Fruit fly (Drosophila melanogaster) whole organism, embryonic: ENCODE measurements around the gene Vm34Ca.

Source experiments
- CG10565 ChIP-seq: fragments of 200-800 bp; sonication (Bioruptor generic); optimal IDR thresholded peaks from 3 replicates; lab custom pipeline; 2016; ENCODE audit warnings: missing biosample characterization, mild to moderate bottlenecking, missing genetic modification characterization
- CG10959 ChIP-seq: fragments of 200-800 bp; sonication (Bioruptor generic); IDR thresholded peaks from 2 replicates; pipeline ENCODE4 v1.3.6; 2022; ENCODE audit warnings: missing biosample characterization, missing genetic modification characterization
- CG10979 ChIP-seq: fragments of 200-800 bp; sonication (Bioruptor generic); optimal IDR thresholded peaks from 2 replicates; lab custom pipeline; 2018; ENCODE audit warnings: missing biosample characterization, mild to moderate bottlenecking, missing genetic modification characterization, moderate library complexity
- CG11085 ChIP-seq: fragments of 200-800 bp; sonication (Bioruptor generic); IDR thresholded peaks from 2 replicates; pipeline ENCODE4 v1.3.6; 2022; ENCODE audit warnings: missing biosample characterization, missing genetic modification characterization
- CG11247 ChIP-seq: fragments of 200-800 bp; sonication (Bioruptor generic); IDR thresholded peaks from 2 replicates; pipeline ENCODE4 v1.3.6; 2022; ENCODE audit warnings: missing biosample characterization, missing genetic modification characterization
- CG12744 ChIP-seq: fragments of 200-800 bp; sonication (Bioruptor generic); optimal IDR thresholded peaks from 2 replicates; lab custom pipeline; 2016; ENCODE audit warnings: missing biosample characterization, missing genetic modification characterization
- CG12942 ChIP-seq: fragments of 200-800 bp; sonication (Bioruptor generic); optimal IDR thresholded peaks from 3 replicates; lab custom pipeline; 2016; ENCODE audit warnings: missing biosample characterization, missing genetic modification characterization
- CG13894 ChIP-seq: fragments of 200-800 bp; sonication (Bioruptor generic); optimal IDR thresholded peaks from 3 replicates; lab custom pipeline; 2018; ENCODE audit warnings: missing biosample characterization, mild to moderate bottlenecking, missing genetic modification characterization, moderate library complexity
- CG14050 ChIP-seq: fragments of 200-800 bp; sonication (Bioruptor generic); IDR thresholded peaks from 3 replicates; pipeline ENCODE4 v1.3.6; 2022; ENCODE audit warnings: missing biosample characterization, missing genetic modification characterization
- CG1529 ChIP-seq: fragments of 200-800 bp; sonication (Bioruptor generic); optimal IDR thresholded peaks from 3 replicates; lab custom pipeline; 2018; ENCODE audit warnings: missing biosample characterization, missing genetic modification characterization
- CG1647 ChIP-seq: fragments of 200-800 bp; sonication (Bioruptor generic); optimal IDR thresholded peaks from 3 replicates; lab custom pipeline; 2016; ENCODE audit warnings: missing biosample characterization, missing genetic modification characterization
- CG17328 ChIP-seq: fragments of 200-800 bp; sonication (Bioruptor generic); IDR thresholded peaks from 2 replicates; pipeline ENCODE4 v1.3.6; 2022; ENCODE audit warnings: missing biosample characterization, missing genetic modification characterization
- CG1792 ChIP-seq: fragments of 200-800 bp; sonication (Bioruptor generic); optimal IDR thresholded peaks from 2 replicates; lab custom pipeline; 2016; ENCODE audit warnings: missing biosample characterization, missing genetic modification characterization
- CG2199 ChIP-seq: fragments of 200-800 bp; sonication (Bioruptor generic); IDR thresholded peaks from 3 replicates; pipeline ENCODE4 v1.3.6; 2022; ENCODE audit warnings: missing biosample characterization, missing genetic modification characterization
- CG2202 ChIP-seq: fragments of 200-800 bp; sonication (Bioruptor generic); optimal IDR thresholded peaks from 2 replicates; lab custom pipeline; 2018; ENCODE audit warnings: missing biosample characterization, mild to moderate bottlenecking, missing genetic modification characterization
- CG2875 ChIP-seq: fragments of 200-800 bp; sonication (Bioruptor generic); optimal IDR thresholded peaks from 2 replicates; lab custom pipeline; 2017; ENCODE audit warnings: missing biosample characterization, mild to moderate bottlenecking, missing genetic modification characterization, missing genetic modification reagents
- CG2889 ChIP-seq: fragments of 200-800 bp; sonication (Bioruptor generic); IDR thresholded peaks from 3 replicates; pipeline ENCODE4 v1.3.6; 2022; ENCODE audit warnings: missing biosample characterization, missing genetic modification characterization
- CG34224 ChIP-seq: fragments of 200-800 bp; sonication (Bioruptor generic); IDR thresholded peaks from 3 replicates; pipeline ENCODE4 v1.3.6; 2022; ENCODE audit warnings: missing biosample characterization, missing genetic modification characterization; ENCODE audit not compliant: partially characterized antibody
- CG3838 ChIP-seq: fragments of 200-800 bp; sonication (Bioruptor generic); optimal IDR thresholded peaks from 3 replicates; lab custom pipeline; 2016; ENCODE audit warnings: missing biosample characterization, missing genetic modification characterization
- CG4328 ChIP-seq: fragments of 200-800 bp; sonication (Bioruptor generic); optimal IDR thresholded peaks from 3 replicates; lab custom pipeline; 2017; ENCODE audit warnings: missing biosample characterization, missing genetic modification reagents, missing genetic modification characterization
- CG7271 ChIP-seq: fragments of 200-800 bp; sonication (Bioruptor generic); optimal IDR thresholded peaks from 2 replicates; lab custom pipeline; 2018; ENCODE audit warnings: missing biosample characterization, mild to moderate bottlenecking, missing genetic modification characterization, moderate library complexity
- CG9215 ChIP-seq: fragments of 200-800 bp; sonication (Bioruptor generic); IDR thresholded peaks from 2 replicates; pipeline ENCODE4 v1.3.6; 2022; ENCODE audit warnings: missing biosample characterization, missing genetic modification characterization
- CG9437 ChIP-seq: fragments of 200-800 bp; sonication (Bioruptor generic); optimal IDR thresholded peaks from 2 replicates; lab custom pipeline; 2018; ENCODE audit warnings: missing biosample characterization, mild to moderate bottlenecking, missing genetic modification characterization
- Dfd ChIP-seq, 2 experiments: fragments of >200 bp; optimal IDR thresholded peaks; 2 replicates each; lab custom pipeline; 2017; ENCODE audit warnings: missing biosample characterization in 2 of 2, missing genetic modification characterization in 2 of 2
- Doc3 ChIP-seq: fragments of 200-800 bp; sonication (Bioruptor generic); IDR thresholded peaks from 3 replicates; pipeline ENCODE4 v1.3.6; 2022; ENCODE audit warnings: missing biosample characterization, missing genetic modification characterization; ENCODE audit not compliant: partially characterized antibody
- E2f1 ChIP-seq: fragments of 200-800 bp; sonication (Bioruptor generic); IDR thresholded peaks from 2 replicates; pipeline ENCODE4 v1.3.6; 2022; ENCODE audit warnings: missing biosample characterization, missing genetic modification characterization
- Elba2 ChIP-seq: fragments of 200-800 bp; sonication (Bioruptor generic); optimal IDR thresholded peaks from 3 replicates; lab custom pipeline; 2016; ENCODE audit warnings: missing biosample characterization, missing genetic modification characterization
- Gug ChIP-seq: fragments of 200-800 bp; sonication (Bioruptor generic); IDR thresholded peaks from 4 replicates; pipeline ENCODE4 v1.3.6; 2022; ENCODE audit warnings: missing biosample characterization, missing genetic modification characterization
- HLHmδ ChIP-seq: fragments of 200-800 bp; sonication (Bioruptor generic); optimal IDR thresholded peaks from 2 replicates; lab custom pipeline; 2018; ENCODE audit warnings: missing biosample characterization, mild to moderate bottlenecking, missing genetic modification characterization, moderate library complexity
- Hey ChIP-seq: fragments of 200-800 bp; sonication (Bioruptor generic); optimal IDR thresholded peaks from 3 replicates; lab custom pipeline; 2018; ENCODE audit warnings: missing biosample characterization, mild to moderate bottlenecking, missing genetic modification characterization
- Hmx ChIP-seq: fragments of 200-800 bp; sonication (Bioruptor generic); optimal IDR thresholded peaks from 2 replicates; lab custom pipeline; 2016; ENCODE audit warnings: missing biosample characterization, missing genetic modification characterization
- MESR4 ChIP-seq: fragments of 200-800 bp; sonication (Bioruptor generic); optimal IDR thresholded peaks from 2 replicates; lab custom pipeline; 2018; ENCODE audit warnings: missing biosample characterization, mild to moderate bottlenecking, missing genetic modification characterization, moderate library complexity
- NfI ChIP-seq: fragments of 200-800 bp; sonication (Bioruptor generic); optimal IDR thresholded peaks from 3 replicates; lab custom pipeline; 2018; ENCODE audit warnings: missing biosample characterization, mild to moderate bottlenecking, missing genetic modification characterization, moderate library complexity
- TFAM ChIP-seq: fragments of 200-800 bp; sonication (Bioruptor generic); optimal IDR thresholded peaks from 2 replicates; lab custom pipeline; 2017; ENCODE audit warnings: missing biosample characterization, missing genetic modification characterization, inconsistent platforms
- ap ChIP-seq: fragments of 200-800 bp; sonication (Bioruptor generic); IDR thresholded peaks from 2 replicates; pipeline ENCODE4 v1.3.6; 2022; ENCODE audit warnings: missing biosample characterization, missing genetic modification characterization
- cad ChIP-seq: fragments of >200 bp; optimal IDR thresholded peaks from 2 replicates; lab custom pipeline; 2017; ENCODE audit warnings: missing biosample characterization, missing genetic modification characterization
- chinmo ChIP-seq: fragments of 200-800 bp; sonication (Bioruptor generic); IDR thresholded peaks from 4 replicates; pipeline ENCODE4 v1.3.6; 2022; ENCODE audit warnings: missing biosample characterization, missing genetic modification characterization; ENCODE audit not compliant: partially characterized antibody
- ems ChIP-seq: fragments of 200-800 bp; sonication (Bioruptor generic); optimal IDR thresholded peaks from 3 replicates; lab custom pipeline; 2016; ENCODE audit warnings: missing biosample characterization, missing genetic modification characterization
- fd64A ChIP-seq: fragments of 200-800 bp; sonication (Bioruptor generic); optimal IDR thresholded peaks from 3 replicates; lab custom pipeline; 2018; ENCODE audit warnings: missing biosample characterization, mild to moderate bottlenecking, missing genetic modification characterization
- gsb ChIP-seq: fragments of 200-800 bp; sonication (Bioruptor generic); IDR thresholded peaks from 2 replicates; pipeline ENCODE4 v1.3.6; 2022; ENCODE audit warnings: missing biosample characterization, missing genetic modification characterization
- gt ChIP-seq: fragments of 200-800 bp; sonication (Bioruptor generic); IDR thresholded peaks from 2 replicates; pipeline ENCODE4 v1.3.6; 2022; ENCODE audit warnings: missing biosample characterization, missing genetic modification characterization
- ham ChIP-seq: fragments of 200-800 bp; sonication (Bioruptor generic); IDR thresholded peaks from 2 replicates; pipeline ENCODE4 v1.3.6; 2022; ENCODE audit warnings: missing biosample characterization, missing genetic modification characterization
- hbn ChIP-seq: fragments of 200-800 bp; sonication (Bioruptor generic); IDR thresholded peaks from 2 replicates; pipeline ENCODE4 v1.3.6; 2022; ENCODE audit warnings: missing biosample characterization, missing genetic modification characterization; ENCODE audit not compliant: partially characterized antibody
- ken ChIP-seq: fragments of 200-800 bp; sonication (Bioruptor generic); IDR thresholded peaks from 3 replicates; pipeline ENCODE4 v1.3.6; 2022; ENCODE audit warnings: missing biosample characterization, missing genetic modification characterization
- pita ChIP-seq: fragments of 200-800 bp; sonication (Bioruptor generic); optimal IDR thresholded peaks from 2 replicates; lab custom pipeline; 2017; ENCODE audit warnings: missing biosample characterization, mild to moderate bottlenecking, missing genetic modification characterization
- prd ChIP-seq, 3 experiments: fragments of >200 bp in 2 of 3; fragments of 200-800 bp in 1 of 3; sonication (Bioruptor generic) in 1 of 3; optimal IDR thresholded peaks in 2 of 3; IDR thresholded peaks in 1 of 3; 2 replicates in 2 of 3; 3 replicates in 1 of 3; pipeline versions ENCODE4 v1.3.6 to Lab custom; 2017 to 2022; ENCODE audit warnings: missing biosample characterization in 1 of 3, missing genetic modification characterization in 1 of 3
- seq ChIP-seq: fragments of 200-800 bp; sonication (Bioruptor generic); IDR thresholded peaks from 2 replicates; pipeline ENCODE4 v1.3.6; 2022; ENCODE audit warnings: missing biosample characterization, missing genetic modification characterization
- sob ChIP-seq: fragments of 200-800 bp; sonication (Bioruptor generic); IDR thresholded peaks from 2 replicates; pipeline ENCODE4 v1.3.6; 2022; ENCODE audit warnings: missing biosample characterization, missing genetic modification characterization
- tio ChIP-seq: fragments of 200-800 bp; sonication (Bioruptor generic); optimal IDR thresholded peaks from 2 replicates; lab custom pipeline; 2017; ENCODE audit warnings: missing biosample characterization, missing genetic modification characterization, inconsistent platforms
- wor ChIP-seq: fragments of 200-800 bp; sonication (Bioruptor generic); IDR thresholded peaks from 2 replicates; pipeline ENCODE4 v1.3.6; 2022; ENCODE audit warnings: missing biosample characterization, missing genetic modification characterization
- zf30C ChIP-seq: fragments of 200-800 bp; sonication (Bioruptor generic); optimal IDR thresholded peaks from 3 replicates; lab custom pipeline; 2018; ENCODE audit warnings: missing biosample characterization, mild to moderate bottlenecking, missing genetic modification characterization

Gene Vm34Ca

DNA sequence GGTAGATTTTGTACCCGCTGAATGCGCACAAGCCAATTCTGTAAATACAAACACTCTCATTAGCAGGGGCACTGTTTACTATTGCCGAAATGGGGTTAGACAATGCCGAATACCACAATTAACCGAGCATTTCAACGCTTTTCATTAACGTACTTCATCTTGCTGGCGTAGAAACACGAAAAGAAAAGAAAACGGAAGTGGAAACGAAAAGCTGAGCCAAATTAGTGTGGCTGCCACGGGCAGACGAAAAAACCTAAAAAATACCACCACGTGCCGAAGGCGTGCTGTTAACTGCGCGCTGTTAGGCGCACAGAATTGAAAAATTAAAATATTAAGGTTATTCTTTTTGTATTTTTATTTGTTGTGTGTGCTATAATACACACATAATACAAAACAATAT lies 16.5 kb downstream of the Vm34Ca start, which contains the start of gene RpL24 (continued):
- TF ChIP-seq chinmo (GFP tag; lab: Robert Waterston, UW): no peak
- no peak for TF ChIP-seq prd (optimal IDR thresholded peaks at IDR 0.05; lab: Kevin White, UChicago)
- TF ChIP-seq prd (GFP tag; IDR thresholded peaks at IDR 0.05; lab: Robert Waterston, UW): peak; percentile 63; the same call in 2 of the 3 replicates
- peak; percentile 60; the same call in 1 of the 2 replicates for TF ChIP-seq ham
- TF ChIP-seq fd64A (GFP tag; lab: Kevin White, UChicago): peak; percentile 93
- TF ChIP-seq HLHmδ (GFP tag; lab: Kevin White, UChicago): peak; percentile 94
- TF ChIP-seq ken: peak; percentile 90
- TF ChIP-seq CG1529 (GFP tag; lab: Kevin White, UChicago): peak; percentile 83
- no peak for TF ChIP-seq pita (GFP tag; lab: Kevin White, UChicago)
- peak; percentile 75 for TF ChIP-seq CG10979 (tag; lab: Kevin White, UChicago)
- TF ChIP-seq Elba2 (GFP tag; lab: Kevin White, UChicago): no peak
- TF ChIP-seq ems (GFP tag; lab: Kevin White, UChicago): peak; percentile 87
- peak; percentile 80 for TF ChIP-seq ap (GFP tag; lab: Robert Waterston, UW)
- peak; percentile 89 for TF ChIP-seq CG2202 (tag; lab: Kevin White, UChicago)
- TF ChIP-seq Doc3 (GFP tag; lab: Robert Waterston, UW): no peak
- TF ChIP-seq Hey (tag; lab: Kevin White, UChicago): peak; percentile 85
- TF ChIP-seq CG12942 (GFP tag; lab: Kevin White, UChicago): peak; percentile 77
- TF ChIP-seq CG9215 (GFP tag; lab: Robert Waterston, UW): 0 out of 2 replicates have a peak, but pooled peaks have one; percentile 37
- TF ChIP-seq Hmx: peak; percentile 57
- peak; percentile 74 for TF ChIP-seq E2f1 (GFP tag; lab: Robert Waterston, UW)
- TF ChIP-seq CG13894 (tag; lab: Kevin White, UChicago): peak; percentile 85
- TF ChIP-seq CG2889 (GFP tag; lab: Robert Waterston, UW): peak; percentile 53; the same call in 1 of the 3 replicates
- TF ChIP-seq sob (GFP tag; lab: Robert Waterston, UW): peak; percentile 92
- peak; percentile 85 for TF ChIP-seq CG14050
- TF ChIP-seq wor (GFP tag; lab: Robert Waterston, UW): peak; percentile 18; the same call in 1 of the 2 replicates
- TF ChIP-seq CG11085 (GFP tag; lab: Robert Waterston, UW): peak; percentile 85
- no peak for TF ChIP-seq hbn (GFP tag; lab: Robert Waterston, UW)
- TF ChIP-seq tio (GFP tag; lab: Kevin White, UChicago): no peak
- peak; percentile 96 for TF ChIP-seq CG17328 (GFP tag; lab: Robert Waterston, UW)
- TF ChIP-seq TFAM: peak; percentile 86
- peak; percentile 80 for TF ChIP-seq CG1792 (GFP tag; lab: Kevin White, UChicago)
- TF ChIP-seq MESR4: peak; percentile 100
- TF ChIP-seq CG7271 (tag; lab: Kevin White, UChicago): peak; percentile 98
- TF ChIP-seq CG11247 (GFP tag; lab: Robert Waterston, UW): peak; percentile 88
- peak; percentile 70 for TF ChIP-seq CG10565 (GFP tag; lab: Kevin White, UChicago)
- peak; percentile 80 for TF ChIP-seq seq (GFP tag; lab: Robert Waterston, UW)
- peak; percentile 87 for TF ChIP-seq CG12744 (GFP tag; lab: Kevin White, UChicago)
- TF ChIP-seq Gug (GFP tag; lab: Robert Waterston, UW): peak; percentile 27; the same call in 2 of the 4 replicates
- TF ChIP-seq CG3838 (GFP tag; lab: Kevin White, UChicago): peak; percentile 62
- TF ChIP-seq CG2875 (GFP tag; lab: Kevin White, UChicago): peak; percentile 92
- TF ChIP-seq CG4328: peak; percentile 95
- no peak for TF ChIP-seq CG2199 (GFP tag; lab: Robert Waterston, UW)
- TF ChIP-seq NfI (GFP tag; lab: Kevin White, UChicago): peak; percentile 96
- peak; percentile 75 for TF ChIP-seq CG9437 (GFP tag; lab: Kevin White, UChicago)
- peak; percentile 63 for TF ChIP-seq gsb (GFP tag; lab: Robert Waterston, UW)
- TF ChIP-seq gt: no peak
- peak; percentile 77 for TF ChIP-seq CG1647 (GFP tag; lab: Kevin White, UChicago)
- TF ChIP-seq CG34224 (GFP tag; lab: Robert Waterston, UW): no peak
- TF ChIP-seq CG10959 (GFP tag; lab: Robert Waterston, UW): peak; percentile 73
- TF ChIP-seq cad: no peak
- TF ChIP-seq zf30C (GFP tag; lab: Kevin White, UChicago): peak; percentile 67
- TF ChIP-seq Dfd (GFP tag; optimal IDR thresholded peaks at IDR 0.05; lab: Kevin White, UChicago): no peak
